Worm (Caenorhabditis elegans) whole organism, young adult: ENCODE results near the gene F14H8.5.

Experiments used
- B0019.2 ChIP-seq: fragments of 200-800 bp; sonication (Bioruptor generic); conservative IDR thresholded peaks from 2 replicates; pipeline ENCODE4 v1.3.6; 2022; ENCODE audit warnings: missing genetic modification reagents, missing genetic modification characterization, missing compliant biosample characterization
- B0261.1 ChIP-seq: sonication (generic microtip); optimal IDR thresholded peaks from 2 replicates; lab custom pipeline; 2016; ENCODE audit warnings: mild to moderate bottlenecking, missing genetic modification characterization, moderate library complexity, missing compliant biosample characterization
- C06A6.2 ChIP-seq: fragments of 200-800 bp; sonication (Bioruptor generic); conservative IDR thresholded peaks from 2 replicates; pipeline ENCODE4 v1.3.6; 2022; ENCODE audit warnings: missing genetic modification characterization, missing compliant biosample characterization
- F33H1.4 ChIP-seq: fragments of 200-800 bp; sonication (Bioruptor generic); IDR thresholded peaks from 2 replicates; pipeline ENCODE4 v1.3.6; 2022; ENCODE audit warnings: missing genetic modification reagents, missing genetic modification characterization, missing compliant biosample characterization
- F39B2.1 ChIP-seq: fragments of 200-800 bp; sonication (Bioruptor generic); IDR thresholded peaks from 2 replicates; pipeline ENCODE4 v1.3.6; 2022; ENCODE audit warnings: missing genetic modification reagents, missing genetic modification characterization, missing compliant biosample characterization
- T07F8.4 ChIP-seq: sonication (generic microtip); optimal IDR thresholded peaks from 2 replicates; lab custom pipeline; 2016; ENCODE audit warnings: mild to moderate bottlenecking, missing genetic modification characterization, moderate library complexity, missing compliant biosample characterization
- Y53F4B.3 ChIP-seq: fragments of 200-800 bp; sonication (Bioruptor generic); IDR thresholded peaks from 2 replicates; pipeline ENCODE4 v1.3.6; 2022; ENCODE audit warnings: missing genetic modification reagents, missing genetic modification characterization, missing compliant biosample characterization
- Y53G8AR.9 ChIP-seq: fragments of 200-800 bp; sonication (Bioruptor generic); conservative IDR thresholded peaks from 2 replicates; pipeline ENCODE4 v1.3.6; 2022; ENCODE audit warnings: missing genetic modification reagents, missing genetic modification characterization, missing compliant biosample characterization
- Y95B8A.8 ChIP-seq: fragments of 200-800 bp; sonication (Bioruptor generic); IDR thresholded peaks from 2 replicates; pipeline ENCODE4 v1.3.6; 2022; ENCODE audit warnings: missing genetic modification reagents, missing genetic modification characterization, missing compliant biosample characterization
- ZK185.1 ChIP-seq: sonication (generic microtip); optimal IDR thresholded peaks from 2 replicates; lab custom pipeline; 2016; ENCODE audit warnings: mild to moderate bottlenecking, missing genetic modification characterization, missing compliant biosample characterization; ENCODE audit not compliant: poor library complexity, severe bottlenecking
- attf-5 ChIP-seq: fragments of 200-800 bp; sonication (Bioruptor generic); optimal IDR thresholded peaks from 2 replicates; lab custom pipeline; 2018; ENCODE audit warnings: mild to moderate bottlenecking, missing genetic modification characterization, missing compliant biosample characterization
- bed-1 ChIP-seq: fragments of 200-800 bp; sonication (Bioruptor generic); IDR thresholded peaks from 2 replicates; pipeline ENCODE4 v1.3.6; 2022; ENCODE audit warnings: missing genetic modification reagents, missing genetic modification characterization, missing compliant biosample characterization
- bed-2 ChIP-seq: fragments of 200-800 bp; sonication (Bioruptor generic); IDR thresholded peaks from 2 replicates; pipeline ENCODE4 v1.3.6; 2022; ENCODE audit warnings: missing genetic modification reagents, missing genetic modification characterization, missing compliant biosample characterization
- cebp-1 ChIP-seq, 2 experiments: fragments of 200-800 bp in 1 of 2; sonication (Bioruptor generic) in 1 of 2; sonication (generic microtip) in 1 of 2; IDR thresholded peaks in 1 of 2; optimal IDR thresholded peaks in 1 of 2; 2 replicates each; pipeline versions ENCODE4 v1.3.6 to Lab custom; 2017 to 2022; ENCODE audit warnings: missing compliant biosample characterization in 2 of 2, missing genetic modification characterization in 2 of 2, mild to moderate bottlenecking in 1 of 2, missing genetic modification reagents in 1 of 2, moderate library complexity in 1 of 2
- cebp-2 ChIP-seq: fragments of 200-800 bp; sonication (Bioruptor generic); IDR thresholded peaks from 2 replicates; pipeline ENCODE4 v1.3.6; 2022; ENCODE audit warnings: missing genetic modification characterization, missing compliant biosample characterization
- ceh-40 ChIP-seq: fragments of 200-800 bp; sonication (Bioruptor generic); IDR thresholded peaks from 2 replicates; pipeline ENCODE4 v1.3.6; 2022; ENCODE audit warnings: missing genetic modification characterization, missing compliant biosample characterization
- ceh-58 ChIP-seq: fragments of 200-800 bp; sonication (Bioruptor generic); IDR thresholded peaks from 2 replicates; pipeline ENCODE4 v1.3.6; 2022; ENCODE audit warnings: missing genetic modification characterization, missing compliant biosample characterization
- ceh-91 ChIP-seq: fragments of 200-800 bp; sonication (Bioruptor generic); IDR thresholded peaks from 2 replicates; pipeline ENCODE4 v1.3.6; 2022; ENCODE audit warnings: missing genetic modification reagents, missing genetic modification characterization, missing compliant biosample characterization
- chd-7 ChIP-seq: sonication (generic microtip); optimal IDR thresholded peaks from 2 replicates; lab custom pipeline; 2016; ENCODE audit warnings: mild to moderate bottlenecking, missing genetic modification characterization, moderate library complexity, missing compliant biosample characterization
- dox-1 ChIP-seq: fragments of 200-800 bp; sonication (Bioruptor generic); IDR thresholded peaks from 2 replicates; pipeline ENCODE4 v1.3.6; 2022; ENCODE audit warnings: missing genetic modification reagents, missing genetic modification characterization, missing compliant biosample characterization
- dpff-1 ChIP-seq: sonication (generic microtip); optimal IDR thresholded peaks from 2 replicates; lab custom pipeline; 2017; ENCODE audit warnings: mild to moderate bottlenecking, missing genetic modification characterization, missing compliant biosample characterization
- efl-1 ChIP-seq: fragments of 150-350 bp; optimal IDR thresholded peaks from 2 replicates; lab custom pipeline; 2014; ENCODE audit warnings: missing biosample characterization, missing genetic modification reagents, missing genetic modification characterization
- egl-18 ChIP-seq: fragments of 200-800 bp; sonication (Bioruptor generic); IDR thresholded peaks from 2 replicates; pipeline ENCODE4 v1.3.6; 2022; ENCODE audit warnings: missing genetic modification reagents, missing genetic modification characterization, missing compliant biosample characterization
- egl-44 ChIP-seq: fragments of 200-800 bp; sonication (Bioruptor generic); IDR thresholded peaks from 2 replicates; pipeline ENCODE4 v1.3.6; 2022; ENCODE audit warnings: missing genetic modification reagents, missing genetic modification characterization, missing compliant biosample characterization
- egrh-3 ChIP-seq: fragments of 200-800 bp; sonication (Bioruptor generic); IDR thresholded peaks from 2 replicates; pipeline ENCODE4 v1.3.6; 2022; ENCODE audit warnings: missing genetic modification reagents, missing genetic modification characterization, missing compliant biosample characterization
- ets-4 ChIP-seq: fragments of 200-800 bp; sonication (Bioruptor generic); optimal IDR thresholded peaks from 2 replicates; lab custom pipeline; 2018; ENCODE audit warnings: mild to moderate bottlenecking, missing genetic modification characterization, missing compliant biosample characterization
- fkh-3 ChIP-seq: sonication (generic microtip); optimal IDR thresholded peaks from 2 replicates; lab custom pipeline; 2016; ENCODE audit warnings: mild to moderate bottlenecking, missing genetic modification characterization, missing compliant biosample characterization
- lag-1 ChIP-seq: fragments of 200-800 bp; sonication (Bioruptor generic); IDR thresholded peaks from 2 replicates; pipeline ENCODE4 v1.3.6; 2022; ENCODE audit warnings: missing genetic modification reagents, missing genetic modification characterization, missing compliant biosample characterization
- let-607 ChIP-seq, 2 experiments: fragments of 200-800 bp in 1 of 2; sonication (Bioruptor generic) in 1 of 2; sonication (generic microtip) in 1 of 2; optimal IDR thresholded peaks; 2 replicates each; lab custom pipeline; 2016 to 2018; ENCODE audit warnings: mild to moderate bottlenecking in 2 of 2, missing compliant biosample characterization in 2 of 2, missing genetic modification characterization in 2 of 2, moderate library complexity in 2 of 2, missing genotype in 1 of 2
- lin-40 ChIP-seq: sonication (generic microtip); optimal IDR thresholded peaks from 2 replicates; lab custom pipeline; 2016; ENCODE audit warnings: missing genetic modification characterization, mild to moderate bottlenecking, missing compliant biosample characterization, missing genotype, missing genetic modification reagents
- lir-1 ChIP-seq: fragments of 200-800 bp; sonication (Bioruptor generic); conservative IDR thresholded peaks from 2 replicates; pipeline ENCODE4 v1.3.6; 2022; ENCODE audit warnings: missing genetic modification reagents, missing genetic modification characterization, missing compliant biosample characterization
- madf-3 ChIP-seq: fragments of 200-800 bp; sonication (Bioruptor generic); IDR thresholded peaks from 2 replicates; pipeline ENCODE4 v1.3.6; 2022; ENCODE audit warnings: missing genetic modification reagents, missing genetic modification characterization, missing compliant biosample characterization
- madf-8 ChIP-seq: fragments of 200-800 bp; sonication (Bioruptor generic); conservative IDR thresholded peaks from 2 replicates; pipeline ENCODE4 v1.3.6; 2022; ENCODE audit warnings: missing genetic modification reagents, missing genetic modification characterization, missing compliant biosample characterization
- mcd-1 ChIP-seq: fragments of 200-800 bp; sonication (Bioruptor generic); IDR thresholded peaks from 2 replicates; pipeline ENCODE4 v1.3.6; 2022; ENCODE audit warnings: missing genetic modification reagents, missing genetic modification characterization, missing compliant biosample characterization
- mxl-1 ChIP-seq: sonication (generic microtip); optimal IDR thresholded peaks from 2 replicates; lab custom pipeline; 2016; ENCODE audit warnings: missing genetic modification characterization, missing compliant biosample characterization
- nfya-1 ChIP-seq: sonication (generic microtip); optimal IDR thresholded peaks from 2 replicates; lab custom pipeline; 2017; ENCODE audit warnings: antibody characterized with exemption, missing compliant biosample characterization, missing genetic modification characterization, borderline replicate concordance; ENCODE audit not compliant: insufficient read depth
- nhr-80 ChIP-seq: sonication (generic microtip); optimal IDR thresholded peaks from 2 replicates; lab custom pipeline; 2016; ENCODE audit warnings: missing genetic modification characterization, missing compliant biosample characterization
- nhr-90 ChIP-seq: sonication (generic microtip); optimal IDR thresholded peaks from 2 replicates; lab custom pipeline; 2016; ENCODE audit warnings: missing genotype, mild to moderate bottlenecking, missing genetic modification characterization, missing compliant biosample characterization
- pbrm-1 ChIP-seq: fragments of 200-800 bp; sonication (Bioruptor generic); IDR thresholded peaks from 2 replicates; pipeline ENCODE4 v1.3.6; 2022; ENCODE audit warnings: missing genetic modification reagents, missing genetic modification characterization, missing compliant biosample characterization
- rec-8 ChIP-seq, 2 experiments: sonication (generic microtip); optimal IDR thresholded peaks; 2 replicates each; lab custom pipeline; 2016; ENCODE audit warnings: mild to moderate bottlenecking in 2 of 2, missing genetic modification characterization in 2 of 2, missing genetic modification reagents in 2 of 2, missing genotype in 2 of 2, missing biosample characterization in 1 of 2, missing compliant biosample characterization in 1 of 2, moderate library complexity in 1 of 2
- somi-1 ChIP-seq: fragments of 200-800 bp; sonication (Bioruptor generic); optimal IDR thresholded peaks from 2 replicates; lab custom pipeline; 2018; ENCODE audit warnings: mild to moderate bottlenecking, missing genetic modification characterization, missing compliant biosample characterization
- tbp1 ChIP-seq: fragments of 200-800 bp; sonication (Bioruptor generic); optimal IDR thresholded peaks from 2 replicates; lab custom pipeline; 2018; ENCODE audit warnings: mild to moderate bottlenecking, missing genetic modification characterization, missing compliant biosample characterization
- tbx-9 ChIP-seq: sonication (generic microtip); optimal IDR thresholded peaks from 2 replicates; lab custom pipeline; 2016; ENCODE audit warnings: borderline replicate concordance, missing genetic modification characterization, inconsistent platforms, missing compliant biosample characterization
- tlf-1 ChIP-seq: fragments of 200-800 bp; sonication (Bioruptor generic); optimal IDR thresholded peaks from 2 replicates; lab custom pipeline; 2018; ENCODE audit warnings: mild to moderate bottlenecking, missing genetic modification characterization, missing compliant biosample characterization
- xnd-1 ChIP-seq: sonication (generic microtip); optimal IDR thresholded peaks from 2 replicates; lab custom pipeline; 2016; ENCODE audit warnings: missing genotype, missing genetic modification reagents, missing genetic modification characterization, missing compliant biosample characterization
- zfh-2 ChIP-seq: fragments of 200-800 bp; sonication (Bioruptor generic); conservative IDR thresholded peaks from 2 replicates; pipeline ENCODE4 v1.3.6; 2022; ENCODE audit warnings: missing genetic modification reagents, missing genetic modification characterization, missing compliant biosample characterization
- ztf-18 ChIP-seq: sonication (generic microtip); optimal IDR thresholded peaks from 2 replicates; lab custom pipeline; 2016; ENCODE audit warnings: missing genotype, mild to moderate bottlenecking, missing genetic modification characterization, missing compliant biosample characterization

Gene F14H8.5

DNA sequence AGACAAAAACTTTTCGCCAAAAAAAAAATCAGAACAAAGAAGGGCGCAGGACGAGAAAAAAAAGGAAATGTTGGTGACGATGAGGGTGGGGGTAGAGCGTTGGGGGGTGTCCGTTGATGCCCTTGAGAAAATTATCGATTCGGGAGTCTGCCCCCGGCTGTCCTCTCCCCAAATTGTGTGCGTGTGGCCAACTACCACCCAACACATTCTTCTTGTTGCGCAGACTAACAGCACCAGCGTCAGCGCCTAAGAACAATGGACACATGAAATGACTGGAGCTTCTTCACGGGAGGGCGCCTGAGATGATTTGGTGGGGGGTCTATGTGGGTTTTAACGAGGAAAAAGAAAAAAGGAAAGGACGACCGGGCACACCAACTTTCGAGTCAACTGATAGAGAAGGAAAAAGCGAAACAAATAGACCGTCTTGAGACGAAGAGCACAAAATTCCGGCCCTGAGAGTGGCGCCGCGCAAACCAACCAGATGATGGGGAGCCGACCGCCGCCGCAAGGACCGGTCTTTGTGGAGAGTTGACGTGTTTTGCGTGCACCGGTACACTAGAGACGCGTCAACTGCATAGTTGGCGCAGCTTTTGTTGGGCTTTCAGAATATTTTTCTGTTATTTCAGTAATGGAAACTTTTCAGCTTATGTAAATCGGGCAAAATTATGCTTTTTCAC, 44.4 kb downstream of the F14H8.5 start, which contains the start of gene C25D7.9:
Gene C25D7.9, plus strand, starts transcription at position 68 of the 677 bp plus-strand sequence.
- TF ChIP-seq egl-18 (GFP tag; lab: Robert Waterston, UW) = no peak
- no peak for TF ChIP-seq F33H1.4 (GFP tag; lab: Robert Waterston, UW)
- TF ChIP-seq nfya-1 (tag; lab: Kevin White, UChicago) = no peak
- TF ChIP-seq cebp-1 (GFP tag; IDR thresholded peaks at IDR 0.05; lab: Robert Waterston, UW) = no peak
- peak; percentile 22 for TF ChIP-seq cebp-1 (tag; optimal IDR thresholded peaks at IDR 0.05; lab: Kevin White, UChicago)
- no peak for TF ChIP-seq Y53G8AR.9 (GFP tag; lab: Robert Waterston, UW)
- no peak for TF ChIP-seq Y53F4B.3 (GFP tag; lab: Robert Waterston, UW)
- TF ChIP-seq ZK185.1 = no peak
- TF ChIP-seq pbrm-1 (GFP tag; lab: Robert Waterston, UW) = no peak
- TF ChIP-seq ceh-58 (GFP tag; lab: Robert Waterston, UW) = no peak
- TF ChIP-seq tbx-9 (tag; lab: Kevin White, UChicago) = no peak
- no peak for TF ChIP-seq B0261.1 (tag; lab: Kevin White, UChicago)
- TF ChIP-seq mcd-1 (GFP tag; lab: Robert Waterston, UW) = peak; percentile 42; the same call in 1 of the 2 replicates
- TF ChIP-seq dpff-1 (tag; lab: Kevin White, UChicago) = no peak
- TF ChIP-seq chd-7 = no peak
- TF ChIP-seq mxl-1 (tag; lab: Kevin White, UChicago) = no peak
- TF ChIP-seq cebp-2 = no peak
- no peak for TF ChIP-seq attf-5 (GFP tag; lab: Kevin White, UChicago)
- TF ChIP-seq lin-40 (tag; lab: Kevin White, UChicago) = no peak
- TF ChIP-seq ceh-40 (GFP tag; lab: Robert Waterston, UW) = no peak
- 0 out of 2 replicates have a peak, but pooled peaks have one; percentile 11 for TF ChIP-seq egrh-3
- TF ChIP-seq T07F8.4 (tag; lab: Kevin White, UChicago) = no peak
- TF ChIP-seq egl-44 (GFP tag; lab: Robert Waterston, UW) = no peak
- no peak for TF ChIP-seq efl-1 (GFP tag; lab: Kevin White, UChicago)
- TF ChIP-seq fkh-3 (tag; lab: Kevin White, UChicago) = no peak
- no peak; the same call in 1 of the 2 replicates for TF ChIP-seq madf-3
- no peak for TF ChIP-seq ceh-91
- TF ChIP-seq tbp1 (GFP tag; lab: Kevin White, UChicago) = no peak
- TF ChIP-seq dox-1 (GFP tag; lab: Robert Waterston, UW) = peak; percentile 62
- TF ChIP-seq bed-1 (GFP tag; lab: Robert Waterston, UW) = no peak
- no peak for TF ChIP-seq tlf-1
- peak; percentile 84 for TF ChIP-seq ztf-18 (tag; lab: Kevin White, UChicago)
- no peak for TF ChIP-seq Y95B8A.8 (GFP tag; lab: Robert Waterston, UW)
- no peak for TF ChIP-seq lag-1 (GFP tag; lab: Robert Waterston, UW)
- no peak for TF ChIP-seq B0019.2 (GFP tag; lab: Robert Waterston, UW)
- no peak for TF ChIP-seq xnd-1 (tag; lab: Kevin White, UChicago)
- no peak for TF ChIP-seq ets-4 (GFP tag; lab: Kevin White, UChicago)
- TF ChIP-seq lir-1 (GFP tag; lab: Robert Waterston, UW) = no peak
- TF ChIP-seq F39B2.1 = no peak
- TF ChIP-seq bed-2 (GFP tag; lab: Robert Waterston, UW) = no peak
- no peak for TF ChIP-seq somi-1
- TF ChIP-seq madf-8 (GFP tag; lab: Robert Waterston, UW) = no peak
- peak; percentile 89 for TF ChIP-seq zfh-2 (GFP tag; lab: Robert Waterston, UW)
- no peak for TF ChIP-seq nhr-90 (tag; lab: Kevin White, UChicago)
- no peak for TF ChIP-seq rec-8 (tag; optimal IDR thresholded peaks at IDR 0.05; lab: Kevin White, UChicago)
- no peak for TF ChIP-seq let-607 (tag; optimal IDR thresholded peaks at IDR 0.05; lab: Kevin White, UChicago)
- TF ChIP-seq C06A6.2 = no peak
- no peak for TF ChIP-seq nhr-80 (tag; lab: Kevin White, UChicago)
